Fruit fly (Drosophila melanogaster) S2 (cell line): Measurements from ENCODE around the gene CG10019.
A peak's percentile ranks its signal among the peaks of the same experiment; 100 is the strongest.

Experiments used
- CG8478 ChIP-seq: fragments of >200 bp; optimal IDR thresholded peaks from 2 replicates; lab custom pipeline; 2018
- CTCF ChIP-seq, 2 experiments: fragments of >200 bp; optimal IDR thresholded peaks; 2 replicates each; lab custom pipeline; 2018

dm6 chr2L:3803466-3804143 is 73.3 kb downstream of the CG10019 start, which contains the start of gene Reph:
- TF ChIP-seq CTCF (optimal IDR thresholded peaks at IDR 0.05; lab: Kevin White, UChicago) (peak in 1 of 2 experiments; percentile 6), CG8478 (lab: Kevin White, UChicago) (no peak)
